Worm (Caenorhabditis elegans) whole organism, L4 larva: ENCODE data around the gene col-39.

Experiments
- R02D3.7 ChIP-seq: fragments of 150-350 bp; sonication (generic microtip); optimal IDR thresholded peaks from 3 replicates; lab custom pipeline; 2014; ENCODE audit warnings: missing biosample characterization, missing genetic modification characterization
- Y48G9A.11 ChIP-seq: fragments of 200-800 bp; sonication (Bioruptor generic); IDR thresholded peaks from 2 replicates; pipeline ENCODE4 v1.3.6; 2022; ENCODE audit warnings: missing genetic modification reagents, missing genetic modification characterization, missing compliant biosample characterization
- Y5F2A.4 ChIP-seq: fragments of 200-800 bp; sonication (Bioruptor generic); optimal IDR thresholded peaks from 2 replicates; lab custom pipeline; 2018; ENCODE audit warnings: mild to moderate bottlenecking, missing genetic modification characterization, missing compliant biosample characterization
- ZK337.2 ChIP-seq: fragments of 200-800 bp; sonication (Bioruptor generic); IDR thresholded peaks from 2 replicates; pipeline ENCODE4 v1.3.6; 2022; ENCODE audit warnings: missing genetic modification reagents, missing genetic modification characterization, missing compliant biosample characterization
- aha-1 ChIP-seq: fragments of 150-350 bp; peaks from one replicate; lab custom pipeline; 2014; ENCODE audit warnings: missing biosample characterization, missing genetic modification characterization
- aly-2 ChIP-seq: sonication (generic microtip); optimal IDR thresholded peaks from 2 replicates; lab custom pipeline; 2018; ENCODE audit warnings: missing biosample characterization, missing genetic modification characterization
- ama-1 ChIP-seq: fragments of 150-350 bp; optimal IDR thresholded peaks from 2 replicates; lab custom pipeline; 2014; ENCODE audit warnings: inconsistent platforms, mixed read lengths
- ceh-28 ChIP-seq: fragments of 150-350 bp; optimal IDR thresholded peaks from 2 replicates; lab custom pipeline; 2014; ENCODE audit warnings: missing biosample characterization, missing genetic modification reagents, missing genetic modification characterization
- ceh-32 ChIP-seq: sonication (generic microtip); optimal IDR thresholded peaks from 2 replicates; lab custom pipeline; 2016; ENCODE audit warnings: mild to moderate bottlenecking, missing genetic modification characterization, missing compliant biosample characterization; ENCODE audit not compliant: poor library complexity
- ceh-82 ChIP-seq: sonication (generic microtip); optimal IDR thresholded peaks from 2 replicates; lab custom pipeline; 2017; ENCODE audit warnings: missing biosample characterization, missing genetic modification characterization
- cey-2 ChIP-seq: sonication (generic microtip); optimal IDR thresholded peaks from 3 replicates; lab custom pipeline; 2017; ENCODE audit warnings: missing genetic modification characterization, mild to moderate bottlenecking, missing compliant biosample characterization, antibody characterized with exemption, borderline replicate concordance; ENCODE audit not compliant: insufficient read depth
- ctbp-1 ChIP-seq: fragments of 200-800 bp; sonication (Bioruptor generic); IDR thresholded peaks from 2 replicates; pipeline ENCODE4 v1.3.6; 2022; ENCODE audit warnings: missing genetic modification reagents, missing genetic modification characterization, missing compliant biosample characterization
- daf-16 ChIP-seq, 3 experiments: sonication (generic microtip); optimal IDR thresholded peaks; 2 replicates each; lab custom pipeline; 2016 to 2017; ENCODE audit warnings: missing genetic modification characterization in 3 of 3, missing genetic modification reagents in 3 of 3, mild to moderate bottlenecking in 2 of 3, missing compliant biosample characterization in 2 of 3, missing biosample characterization in 1 of 3, moderate library complexity in 1 of 3
- daf-19 ChIP-seq: fragments of 200-800 bp; sonication (Bioruptor generic); conservative IDR thresholded peaks from 2 replicates; pipeline ENCODE4 v1.3.6; 2022; ENCODE audit warnings: missing genetic modification characterization, missing compliant biosample characterization
- daf-8 ChIP-seq: fragments of 200-800 bp; sonication (Bioruptor generic); IDR thresholded peaks from 2 replicates; pipeline ENCODE4 v1.3.6; 2022; ENCODE audit warnings: missing genetic modification characterization, missing compliant biosample characterization
- dmd-6 ChIP-seq: fragments of 200-800 bp; sonication (Bioruptor generic); IDR thresholded peaks from 2 replicates; pipeline ENCODE4 v1.3.6; 2022; ENCODE audit warnings: missing genetic modification reagents, missing genetic modification characterization, missing compliant biosample characterization
- dpl-1 ChIP-seq: fragments of 150-350 bp; optimal IDR thresholded peaks from 2 replicates; lab custom pipeline; 2014; ENCODE audit warnings: missing biosample characterization, missing genetic modification reagents, missing genetic modification characterization
- egl-27 ChIP-seq: sonication (generic microtip); optimal IDR thresholded peaks from 3 replicates; lab custom pipeline; 2017; ENCODE audit warnings: missing biosample characterization, missing genetic modification reagents, missing genetic modification characterization
- hif-1 ChIP-seq, 2 experiments: sonication (generic microtip); optimal IDR thresholded peaks; 2 replicates each; lab custom pipeline; 2016 to 2017; ENCODE audit warnings: missing compliant biosample characterization in 2 of 2, missing genetic modification characterization in 2 of 2, missing genetic modification reagents in 2 of 2, missing genotype in 2 of 2, mild to moderate bottlenecking in 1 of 2
- hlh-30 ChIP-seq: sonication (generic microtip); optimal IDR thresholded peaks from 2 replicates; lab custom pipeline; 2017; ENCODE audit warnings: antibody characterized with exemption, mild to moderate bottlenecking, missing genetic modification characterization, missing compliant biosample characterization; ENCODE audit not compliant: insufficient read depth
- hmg-1.1 ChIP-seq: fragments of 200-800 bp; sonication (Bioruptor generic); IDR thresholded peaks from 2 replicates; pipeline ENCODE4 v1.3.6; 2022; ENCODE audit warnings: missing genetic modification reagents, missing genetic modification characterization, missing compliant biosample characterization
- lim-7 ChIP-seq: fragments of 200-800 bp; sonication (Bioruptor generic); IDR thresholded peaks from 2 replicates; pipeline ENCODE4 v1.3.6; 2022; ENCODE audit warnings: missing genetic modification characterization, missing compliant biosample characterization
- lin-13 ChIP-seq: fragments of 150-350 bp; optimal IDR thresholded peaks from 2 replicates; lab custom pipeline; 2014; ENCODE audit warnings: missing biosample characterization, missing genetic modification reagents, missing genetic modification characterization
- lin-29 ChIP-seq: fragments of 200-800 bp; sonication (Bioruptor generic); IDR thresholded peaks from 2 replicates; pipeline ENCODE4 v1.3.6; 2022; ENCODE audit warnings: missing genetic modification reagents, missing genetic modification characterization, missing compliant biosample characterization
- lin-38 ChIP-seq: fragments of 200-800 bp; sonication (Bioruptor generic); IDR thresholded peaks from 2 replicates; pipeline ENCODE4 v1.3.6; 2022; ENCODE audit warnings: missing genetic modification reagents, missing genetic modification characterization, missing compliant biosample characterization
- lin-39 ChIP-seq: fragments of 150-350 bp; optimal IDR thresholded peaks from 2 replicates; lab custom pipeline; 2014; ENCODE audit warnings: missing biosample characterization, missing genetic modification reagents, missing genetic modification characterization
- lsy-2 ChIP-seq, 2 experiments: fragments of 150-350 bp in 1 of 2; sonication (generic microtip) in 1 of 2; optimal IDR thresholded peaks; 2 replicates each; lab custom pipeline; 2014 to 2017; ENCODE audit warnings: missing biosample characterization in 2 of 2, missing genetic modification characterization in 2 of 2
- madf-5 ChIP-seq, 2 experiments: fragments of 200-800 bp; sonication (Bioruptor generic); IDR thresholded peaks; 2 replicates each; pipeline ENCODE4 v1.3.6; 2022; ENCODE audit warnings: missing compliant biosample characterization in 2 of 2, missing genetic modification characterization in 2 of 2
- madf-9 ChIP-seq: fragments of 200-800 bp; sonication (Bioruptor generic); conservative IDR thresholded peaks from 2 replicates; pipeline ENCODE4 v1.3.6; 2022; ENCODE audit warnings: missing genetic modification reagents, missing genetic modification characterization, missing compliant biosample characterization
- mdl-1 ChIP-seq, 2 experiments: fragments of 150-350 bp in 1 of 2; sonication (generic microtip) in 1 of 2; optimal IDR thresholded peaks; 2 replicates each; lab custom pipeline; 2014 to 2017; ENCODE audit warnings: missing biosample characterization in 2 of 2, missing genetic modification characterization in 2 of 2
- mxl-3 ChIP-seq: fragments of 200-800 bp; sonication (Bioruptor generic); optimal IDR thresholded peaks from 2 replicates; lab custom pipeline; 2018; ENCODE audit warnings: mild to moderate bottlenecking, missing genetic modification characterization, missing compliant biosample characterization
- nhr-10 ChIP-seq: fragments of 150-350 bp; optimal IDR thresholded peaks from 2 replicates; lab custom pipeline; 2014; ENCODE audit warnings: missing biosample characterization, missing genetic modification characterization
- nhr-102 ChIP-seq: sonication (generic microtip); optimal IDR thresholded peaks from 2 replicates; lab custom pipeline; 2016; ENCODE audit warnings: mild to moderate bottlenecking, missing genetic modification characterization, moderate library complexity, missing compliant biosample characterization
- nhr-11 ChIP-seq: fragments of 150-350 bp; optimal IDR thresholded peaks from 2 replicates; lab custom pipeline; 2014; ENCODE audit warnings: missing biosample characterization, missing genetic modification characterization
- nhr-237 ChIP-seq: sonication (generic microtip); optimal IDR thresholded peaks from 2 replicates; lab custom pipeline; 2017; ENCODE audit warnings: missing biosample characterization, missing genetic modification characterization
- nhr-25 ChIP-seq: sonication (generic microtip); optimal IDR thresholded peaks from 2 replicates; lab custom pipeline; 2017; ENCODE audit warnings: missing genetic modification characterization, mild to moderate bottlenecking, missing compliant biosample characterization, antibody characterized with exemption, moderate library complexity, borderline replicate concordance; ENCODE audit not compliant: insufficient read depth
- nhr-41 ChIP-seq: fragments of 200-800 bp; sonication (Bioruptor generic); IDR thresholded peaks from 2 replicates; pipeline ENCODE4 v1.3.6; 2022; ENCODE audit warnings: missing genetic modification reagents, missing genetic modification characterization, missing compliant biosample characterization
- nhr-42 ChIP-seq: fragments of 200-800 bp; sonication (Bioruptor generic); IDR thresholded peaks from 2 replicates; pipeline ENCODE4 v1.3.6; 2022; ENCODE audit warnings: missing genetic modification characterization, missing compliant biosample characterization
- nhr-6 ChIP-seq: fragments of 150-350 bp; optimal IDR thresholded peaks from 2 replicates; lab custom pipeline; 2014; ENCODE audit warnings: missing biosample characterization, missing genetic modification characterization
- php-3 ChIP-seq: fragments of 200-800 bp; sonication (Bioruptor generic); IDR thresholded peaks from 2 replicates; pipeline ENCODE4 v1.3.6; 2022; ENCODE audit warnings: missing genetic modification reagents, missing genetic modification characterization, missing compliant biosample characterization
- rbr-2 ChIP-seq: sonication (generic microtip); optimal IDR thresholded peaks from 2 replicates; lab custom pipeline; 2016; ENCODE audit warnings: missing genotype, missing genetic modification characterization, missing compliant biosample characterization
- saeg-2 ChIP-seq: fragments of 200-800 bp; sonication (Bioruptor generic); IDR thresholded peaks from 2 replicates; pipeline ENCODE4 v1.3.6; 2022; ENCODE audit warnings: missing genetic modification reagents, missing genetic modification characterization, missing compliant biosample characterization
- set-16 ChIP-seq: fragments of 200-800 bp; sonication (Bioruptor generic); IDR thresholded peaks from 2 replicates; pipeline ENCODE4 v1.3.6; 2022; ENCODE audit warnings: missing genetic modification reagents, missing genetic modification characterization, missing compliant biosample characterization
- tra-1 ChIP-seq: fragments of 200-800 bp; sonication (Bioruptor generic); IDR thresholded peaks from 2 replicates; pipeline ENCODE4 v1.3.6; 2022; ENCODE audit warnings: missing genetic modification reagents, missing genetic modification characterization, missing compliant biosample characterization
- unc-62 ChIP-seq, 3 experiments: fragments of 150-350 bp in 1 of 3; sonication (generic microtip); optimal IDR thresholded peaks in 2 of 3; peaks in 1 of 3; 1 replicate in 1 of 3; 2 replicates in 2 of 3; lab custom pipeline; 2014 to 2017; ENCODE audit warnings: missing biosample characterization in 3 of 3, missing genetic modification characterization in 3 of 3, missing genetic modification reagents in 3 of 3, missing genotype in 1 of 3
- zfp-3 ChIP-seq: fragments of 200-800 bp; sonication (Bioruptor generic); conservative IDR thresholded peaks from 2 replicates; pipeline ENCODE4 v1.3.6; 2022; ENCODE audit warnings: missing genetic modification reagents, missing genetic modification characterization, missing compliant biosample characterization
- zip-11 ChIP-seq: fragments of 200-800 bp; sonication (Bioruptor generic); IDR thresholded peaks from 2 replicates; pipeline ENCODE4 v1.3.6; 2022; ENCODE audit warnings: missing genetic modification characterization, missing compliant biosample characterization
- ztf-11 ChIP-seq: fragments of 150-350 bp; optimal IDR thresholded peaks from 2 replicates; lab custom pipeline; 2014; ENCODE audit warnings: missing biosample characterization, missing genetic modification characterization
- ztf-7 ChIP-seq: fragments of 150-350 bp; optimal IDR thresholded peaks from 2 replicates; lab custom pipeline; 2014; ENCODE audit warnings: missing biosample characterization, missing genetic modification characterization

col-39 gene

ce11 chrII:10705347-10705996, 756 bp downstream of the col-39 start:
- TF ChIP-seq hif-1 (tag; optimal IDR thresholded peaks at IDR 0.05; lab: Kevin White, UChicago) (no peak), hlh-30 (tag; lab: Kevin White, UChicago) (no peak), php-3 (GFP tag; lab: Robert Waterston, UW) (0 out of 2 replicates have a peak, but pooled peaks have one; percentile 14), lin-13 (no peak), aha-1 (tag; lab: Kevin White, UChicago) (no peak), ceh-82 (tag; lab: Kevin White, UChicago) (no peak), set-16 (GFP tag; lab: Robert Waterston, UW) (peak; percentile 97), ceh-32 (tag; lab: Kevin White, UChicago) (no peak), ctbp-1 (GFP tag; lab: Robert Waterston, UW) (0 out of 2 replicates have a peak, but pooled peaks have one; percentile 45), lim-7 (GFP tag; lab: Robert Waterston, UW) (no peak), zip-11 (GFP tag; lab: Robert Waterston, UW) (no peak), lin-39 (no peak), zfp-3 (GFP tag; lab: Robert Waterston, UW) (no peak), daf-19 (GFP tag; lab: Robert Waterston, UW) (no peak), aly-2 (tag; lab: Kevin White, UChicago) (no peak), ceh-28 (no peak), egl-27 (tag; lab: Kevin White, UChicago) (no peak), tra-1 (GFP tag; lab: Robert Waterston, UW) (peak; percentile 59; the same call in 1 of the 2 replicates), nhr-11 (tag; lab: Kevin White, UChicago) (no peak), R02D3.7 (tag; lab: Kevin White, UChicago) (no peak), daf-8 (no peak), saeg-2 (GFP tag; lab: Robert Waterston, UW) (no peak), mdl-1 (tag; optimal IDR thresholded peaks at IDR 0.05; lab: Kevin White, UChicago) (no peak), daf-16 (GFP tag; optimal IDR thresholded peaks at IDR 0.05; lab: Kevin White, UChicago) (no peak), daf-16 (tag; optimal IDR thresholded peaks at IDR 0.05; lab: Kevin White, UChicago) (no peak), lin-38 (GFP tag; lab: Robert Waterston, UW) (peak; percentile 12), nhr-42 (GFP tag; lab: Robert Waterston, UW) (0 out of 2 replicates have a peak, but pooled peaks have one; percentile 49), ztf-7 (tag; lab: Kevin White, UChicago) (no peak), madf-9 (GFP tag; lab: Robert Waterston, UW) (peak; percentile 57; the same call in 1 of the 2 replicates), Y5F2A.4 (GFP tag; lab: Kevin White, UChicago) (peak; percentile 16), rbr-2 (no peak), dpl-1 (GFP tag; lab: Kevin White, UChicago) (no peak), hmg-1.1 (GFP tag; lab: Robert Waterston, UW) (no peak), nhr-25 (tag; lab: Kevin White, UChicago) (peak; percentile 65), mxl-3 (GFP tag; lab: Kevin White, UChicago) (no peak), Y48G9A.11 (no peak), unc-62 (GFP tag; optimal IDR thresholded peaks at IDR 0.05 in 1 of 2; lab: Kevin White, UChicago) (peak in 1 of 2 experiments; percentile 70), unc-62 (tag; optimal IDR thresholded peaks at IDR 0.05; lab: Kevin White, UChicago) (no peak), dmd-6 (no peak), ama-1 (lab: Kevin White, UChicago) (no peak), ZK337.2 (no peak), nhr-237 (tag; lab: Kevin White, UChicago) (no peak), ztf-11 (no peak), nhr-41 (GFP tag; lab: Robert Waterston, UW) (no peak), nhr-6 (tag; lab: Kevin White, UChicago) (no peak), nhr-102 (no peak), madf-5 (GFP tag; IDR thresholded peaks at IDR 0.05; lab: Robert Waterston, UW) (no peak; a peak in 2 of 4 replicates), nhr-10 (tag; lab: Kevin White, UChicago) (no peak), lin-29 (GFP tag; lab: Robert Waterston, UW) (no peak), cey-2 (tag; lab: Kevin White, UChicago) (no peak), lsy-2 (tag; optimal IDR thresholded peaks at IDR 0.05; lab: Kevin White, UChicago) (no peak)
